Worm (Caenorhabditis elegans) whole organism, L4/young adult: Measurements from ENCODE around the gene cya-1.

Experiments
- W03F9.2 ChIP-seq: fragments of 150-350 bp; optimal IDR thresholded peaks from 2 replicates; lab custom pipeline; 2014; ENCODE audit warnings: missing biosample characterization, missing genetic modification characterization
- dao-5 ChIP-seq: sonication (generic microtip); optimal IDR thresholded peaks from 2 replicates; lab custom pipeline; 2016; ENCODE audit warnings: missing genotype, missing genetic modification characterization, moderate library complexity, missing compliant biosample characterization
- him-1 ChIP-seq: sonication (generic microtip); optimal IDR thresholded peaks from 2 replicates; lab custom pipeline; 2016; ENCODE audit warnings: missing genotype, missing genetic modification reagents, missing genetic modification characterization, missing compliant biosample characterization

- no peak for TF ChIP-seq him-1 (tag; lab: Kevin White, UChicago)
- TF ChIP-seq W03F9.2: no peak
- no peak for TF ChIP-seq dao-5 (tag; lab: Kevin White, UChicago)
These were observed 27.5 kb upstream of the cya-1 start, which contains the start of gene eat-4 for ce11 chrIII:9136587-9136986.
